Fruit fly (Drosophila melanogaster): Measurements from ENCODE around the gene Mec2.
A peak's percentile ranks its signal among the peaks of the same experiment; 100 is the strongest.

Mec2 gene

DNA sequence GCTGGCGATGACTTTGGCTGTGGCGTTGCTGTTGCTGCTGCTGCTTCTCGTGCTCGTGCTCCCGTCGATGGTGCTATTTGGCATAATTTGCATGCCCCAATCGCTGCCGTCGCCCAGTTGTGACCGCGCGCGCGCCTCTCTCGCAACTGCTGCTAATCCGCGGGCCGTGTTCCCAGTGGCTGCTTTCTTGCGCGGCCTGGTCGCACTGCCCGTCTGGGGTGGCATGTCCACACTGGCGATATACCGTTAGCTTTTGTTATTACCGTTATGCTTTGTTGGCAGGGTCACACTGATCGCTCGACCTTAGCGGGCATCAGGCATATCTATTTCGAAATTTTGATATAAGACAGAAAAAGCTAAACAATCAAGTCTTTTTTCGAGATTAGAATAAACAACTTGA is 13.8 kb downstream of the Mec2 start, which contains the start of gene CG7990:
Gene CG7990, minus strand, starts transcription at position 350 of the 400 bp plus-strand sequence.
- TF ChIP-seq woc (GFP tag; optimal IDR thresholded peaks at IDR 0.05) (no peak), Mio (GFP tag; optimal IDR thresholded peaks at IDR 0.05) (no peak), N (GFP tag; optimal IDR thresholded peaks at IDR 0.05) (no peak), foxo (GFP tag; optimal IDR thresholded peaks at IDR 0.05) (no peak), Hnf4 (GFP tag; optimal IDR thresholded peaks at IDR 0.05) (no peak), CrebA (GFP tag; optimal IDR thresholded peaks at IDR 0.05; ENCODE audit: borderline replicate concordance) (no peak), OdsH (GFP tag; optimal IDR thresholded peaks at IDR 0.05) (no peak), rgr (GFP tag; optimal IDR thresholded peaks at IDR 0.05) (no peak), sage (GFP tag; optimal IDR thresholded peaks at IDR 0.05) (no peak), ey (GFP tag; optimal IDR thresholded peaks at IDR 0.05) (no peak), Dif (GFP tag; optimal IDR thresholded peaks at IDR 0.05; ENCODE audit: partially characterized antibody) (no peak), psq (GFP tag; optimal IDR thresholded peaks at IDR 0.05) (no peak), CG32264 (GFP tag; optimal IDR thresholded peaks at IDR 0.05) (no peak), sv (GFP tag; optimal IDR thresholded peaks at IDR 0.05) (no peak), tai (GFP tag; optimal IDR thresholded peaks at IDR 0.05) (no peak), Myc (optimal IDR thresholded peaks at IDR 0.05) (no peak), h (GFP tag; optimal IDR thresholded peaks at IDR 0.05) (no peak), jim (GFP tag; optimal IDR thresholded peaks at IDR 0.05) (no peak)

DNA sequence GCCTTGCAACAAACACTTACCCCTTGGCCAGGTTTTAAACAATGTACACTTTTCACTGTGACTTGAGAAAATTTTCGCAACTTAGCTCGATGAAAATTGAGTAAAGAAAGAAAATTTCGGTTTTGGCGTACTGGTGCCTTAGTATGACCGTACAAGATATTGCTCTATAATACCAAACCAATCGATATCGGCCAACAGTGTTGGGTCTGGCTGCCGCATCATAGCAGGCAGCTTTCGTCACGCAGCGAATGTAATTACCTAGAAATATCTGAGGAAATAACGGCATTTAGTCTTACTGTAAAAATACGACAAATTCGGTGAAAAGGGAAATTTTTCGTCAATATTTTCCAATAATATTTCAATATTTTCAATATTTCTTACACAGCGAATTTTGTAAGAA is 20.2 kb downstream of the Mec2 start, which contains the start of gene Ulp1:
Gene Ulp1, minus strand, starts transcription at position 174 of the 400 bp plus-strand sequence.
- TF ChIP-seq CrebA (GFP tag; optimal IDR thresholded peaks at IDR 0.05; ENCODE audit: borderline replicate concordance) (no peak), ey (GFP tag; optimal IDR thresholded peaks at IDR 0.05) (no peak), Mio (GFP tag; optimal IDR thresholded peaks at IDR 0.05) (no peak), Myc (optimal IDR thresholded peaks at IDR 0.05) (peak; percentile 24), dl (GFP tag; optimal IDR thresholded peaks at IDR 0.05; ENCODE audit: insufficient read depth in 1 of 2, partially characterized antibody in 2 of 2) (no peak), CG9705 (GFP tag; optimal IDR thresholded peaks at IDR 0.05) (no peak), foxo (GFP tag; optimal IDR thresholded peaks at IDR 0.05) (no peak), h (GFP tag; optimal IDR thresholded peaks at IDR 0.05) (no peak), dmrt93B (GFP tag; optimal IDR thresholded peaks at IDR 0.05) (no peak), rgr (GFP tag; optimal IDR thresholded peaks at IDR 0.05) (no peak), Dfd (GFP tag; optimal IDR thresholded peaks at IDR 0.05) (no peak), jim (GFP tag; optimal IDR thresholded peaks at IDR 0.05) (no peak), sage (GFP tag; optimal IDR thresholded peaks at IDR 0.05) (no peak), HLH106 (tag; optimal IDR thresholded peaks at IDR 0.05) (peak; percentile 13), sv (GFP tag; optimal IDR thresholded peaks at IDR 0.05) (no peak), CG32264 (GFP tag; optimal IDR thresholded peaks at IDR 0.05) (no peak), tai (GFP tag; optimal IDR thresholded peaks at IDR 0.05) (no peak), Hr78 (GFP tag; optimal IDR thresholded peaks at IDR 0.05) (no peak), Dif (GFP tag; optimal IDR thresholded peaks at IDR 0.05; ENCODE audit: partially characterized antibody) (peak; percentile 89), Vsx2 (GFP tag; optimal IDR thresholded peaks at IDR 0.05; ENCODE audit: partially characterized antibody) (peak; percentile 93), Hnf4 (GFP tag; optimal IDR thresholded peaks at IDR 0.05) (no peak), woc (GFP tag; optimal IDR thresholded peaks at IDR 0.05) (no peak), Sp1 (GFP tag; optimal IDR thresholded peaks at IDR 0.05) (no peak), dsf (GFP tag; optimal IDR thresholded peaks at IDR 0.05; ENCODE audit: borderline replicate concordance) (no peak), N (GFP tag; optimal IDR thresholded peaks at IDR 0.05) (no peak), psq (GFP tag; optimal IDR thresholded peaks at IDR 0.05) (no peak), br (GFP tag; optimal IDR thresholded peaks at IDR 0.05) (no peak), pan (optimal IDR thresholded peaks at IDR 0.05) (no peak), usp (GFP tag; optimal IDR thresholded peaks at IDR 0.05) (no peak), lola (GFP tag; optimal IDR thresholded peaks at IDR 0.05) (no peak), fru (GFP tag; optimal IDR thresholded peaks at IDR 0.05) (no peak), Jra (GFP tag; optimal IDR thresholded peaks at IDR 0.05) (no peak), Abd-B (GFP tag; optimal IDR thresholded peaks at IDR 0.05) (no peak), Rel (GFP tag; optimal IDR thresholded peaks at IDR 0.05) (no peak), Rel (tag; optimal IDR thresholded peaks at IDR 0.05) (no peak), OdsH (GFP tag; optimal IDR thresholded peaks at IDR 0.05) (no peak), Hr83 (GFP tag; optimal IDR thresholded peaks at IDR 0.05; ENCODE audit: poor library complexity, severe bottlenecking) (peak; percentile 52), GATAd (GFP tag; optimal IDR thresholded peaks at IDR 0.05) (no peak), brk (GFP tag; optimal IDR thresholded peaks at IDR 0.05) (no peak)
